Fruit fly (Drosophila melanogaster) whole organism, pupa: ENCODE results near the gene CG32333.

Source experiments
- CG14655 ChIP-seq: fragments of 200-800 bp; sonication (Bioruptor generic); optimal IDR thresholded peaks from 3 replicates; lab custom pipeline; 2017; ENCODE audit warnings: mild to moderate bottlenecking, missing biosample characterization, missing genetic modification reagents, missing genetic modification characterization
- CG4496 ChIP-seq: fragments of 200-800 bp; sonication (Bioruptor generic); IDR thresholded peaks from 3 replicates; pipeline ENCODE4 v1.3.6; 2022; ENCODE audit warnings: missing biosample characterization, missing genetic modification characterization
- CG8301 ChIP-seq: fragments of 200-800 bp; sonication (Bioruptor generic); optimal IDR thresholded peaks from 2 replicates; lab custom pipeline; 2018; ENCODE audit warnings: missing biosample characterization, mild to moderate bottlenecking, missing genetic modification characterization
- Pif1B ChIP-seq: fragments of 200-800 bp; sonication (Bioruptor generic); optimal IDR thresholded peaks from 3 replicates; lab custom pipeline; 2016; ENCODE audit warnings: missing biosample characterization, missing genetic modification characterization
- gl ChIP-seq: fragments of 200-800 bp; sonication (Bioruptor generic); optimal IDR thresholded peaks from 2 replicates; lab custom pipeline; 2018; ENCODE audit warnings: missing biosample characterization, mild to moderate bottlenecking, missing genetic modification characterization

DNA sequence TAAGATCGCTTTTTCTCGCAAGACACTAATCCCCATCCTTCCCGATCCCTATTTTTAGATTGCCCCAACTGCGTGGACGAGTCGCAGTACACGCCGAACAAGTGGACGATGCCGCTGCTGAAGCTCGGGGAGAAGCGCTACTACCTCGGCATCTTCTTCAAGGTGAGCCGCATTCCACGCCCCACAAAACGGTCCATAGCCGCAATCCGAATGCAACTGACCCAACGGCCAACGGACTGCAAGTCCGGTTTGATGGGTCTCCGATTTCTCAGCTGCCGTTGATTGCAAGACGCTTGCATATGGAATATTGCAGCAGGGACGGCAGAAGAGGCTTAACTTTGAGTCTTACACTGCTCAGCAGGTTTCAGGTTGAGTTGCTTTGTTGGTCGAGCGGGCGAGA, 6.7 kb upstream of the CG32333 start:
- TF ChIP-seq CG8301 (tag; lab: Kevin White, UChicago): no peak
- no peak for TF ChIP-seq CG14655 (GFP tag; lab: Kevin White, UChicago)
- no peak for TF ChIP-seq CG4496 (GFP tag; lab: Robert Waterston, UW)
- TF ChIP-seq gl: no peak
- no peak for TF ChIP-seq Pif1B (GFP tag; lab: Kevin White, UChicago)
